Fruit fly (Drosophila melanogaster) S2 (cell line): ENCODE measurements around the gene Srp54.

Experiments used
- CG8478 ChIP-seq: fragments of >200 bp; optimal IDR thresholded peaks from 2 replicates; lab custom pipeline; 2018
- CTCF ChIP-seq, 2 experiments: fragments of >200 bp; optimal IDR thresholded peaks; 2 replicates each; lab custom pipeline; 2018

DNA sequence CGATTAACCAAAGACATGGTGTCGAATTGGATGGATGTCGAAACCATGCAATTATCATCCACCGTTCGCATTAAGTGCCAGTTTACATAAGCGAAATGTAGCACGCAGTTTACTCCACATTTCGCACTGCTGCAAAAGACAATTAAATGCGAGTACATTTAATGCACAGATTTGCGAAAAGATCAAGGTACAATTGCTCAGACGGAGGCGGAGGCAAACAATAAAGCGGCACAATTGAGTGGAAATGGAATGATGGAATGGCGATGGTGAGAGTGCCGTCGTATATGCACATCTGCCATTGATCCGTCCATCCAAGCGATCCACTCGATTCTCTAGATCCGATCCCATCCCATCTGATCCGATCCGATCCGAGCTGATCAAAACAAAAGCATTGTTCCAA is 32.4 kb downstream of the Srp54 start:
- TF ChIP-seq CG8478 (lab: Kevin White, UChicago) (no peak), CTCF (optimal IDR thresholded peaks at IDR 0.05; lab: Kevin White, UChicago) (no peak)
